Worm (Caenorhabditis elegans): ENCODE measurements around the gene T19D12.5.

DNA sequence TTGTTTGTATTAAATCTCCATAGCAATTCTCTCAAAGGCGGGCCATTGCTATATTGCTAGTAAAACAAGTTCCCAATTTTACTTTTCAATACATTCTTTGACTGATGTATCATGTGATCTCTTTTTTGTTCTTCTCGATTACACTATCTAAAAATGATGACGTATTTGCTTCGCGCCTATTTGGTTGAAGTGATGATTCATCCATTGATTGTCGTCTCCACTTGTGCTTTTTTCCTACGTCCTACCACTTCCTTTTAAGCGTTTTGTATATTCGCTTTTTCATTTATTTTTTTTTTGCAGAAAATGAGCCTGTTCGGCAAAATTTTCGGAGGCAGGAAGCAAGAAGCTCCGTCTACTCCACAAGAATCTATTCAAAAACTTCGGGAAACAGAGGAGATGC lies 46.6 kb downstream of the T19D12.5 start, which contains the start of gene vps-32.1:
- TF ChIP-seq syd-9 (tag; optimal IDR thresholded peaks at IDR 0.05) (no peak), F13H6.1 (tag; optimal IDR thresholded peaks at IDR 0.05) (no peak), C38D4.7 (GFP tag; optimal IDR thresholded peaks at IDR 0.05) (no peak), nfya-1 (tag; optimal IDR thresholded peaks at IDR 0.05) (no peak), pat-9 (tag; optimal IDR thresholded peaks at IDR 0.05) (no peak)
